Worm (Caenorhabditis elegans): ENCODE data around the gene srz-24.
A peak's percentile ranks its signal among the peaks of the same experiment; 100 is the strongest.

The srz-24 gene

DNA sequence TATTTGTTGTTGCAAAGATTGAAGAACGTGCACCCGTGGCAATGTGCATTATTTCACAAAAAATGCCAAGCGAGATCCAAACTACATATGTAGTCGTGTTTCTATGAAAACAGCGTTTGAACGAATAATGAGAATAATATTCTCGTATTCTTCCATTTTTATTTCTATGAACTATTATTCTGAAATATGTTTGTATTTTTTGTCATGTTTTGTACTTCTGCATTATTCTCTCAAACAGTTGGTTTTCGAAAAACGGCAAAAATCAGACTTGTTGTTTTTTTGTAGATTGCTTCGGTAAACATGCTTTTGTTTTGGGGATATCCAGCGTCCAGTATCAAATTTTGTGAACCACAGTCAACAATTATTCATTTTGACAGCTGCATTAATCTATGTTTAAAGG lies 5.3 kb upstream of the srz-24 start, which contains the start of gene clec-177:
clec-177 (plus strand) TSS at position 301 of the 400 bp plus-strand sequence.
- no peak for TF ChIP-seq zip-4 (GFP tag; optimal IDR thresholded peaks at IDR 0.05)
- no peak for TF ChIP-seq fos-1 (tag; optimal IDR thresholded peaks at IDR 0.05)
- TF ChIP-seq tbx-2 (tag; optimal IDR thresholded peaks at IDR 0.05): no peak
- no peak for TF ChIP-seq lir-3 (tag; optimal IDR thresholded peaks at IDR 0.05; ENCODE audit: poor library complexity)
- TF ChIP-seq lin-15B (tag; optimal IDR thresholded peaks at IDR 0.05): no peak
- TF ChIP-seq lin-35 (GFP tag; optimal IDR thresholded peaks at IDR 0.05): no peak

DNA sequence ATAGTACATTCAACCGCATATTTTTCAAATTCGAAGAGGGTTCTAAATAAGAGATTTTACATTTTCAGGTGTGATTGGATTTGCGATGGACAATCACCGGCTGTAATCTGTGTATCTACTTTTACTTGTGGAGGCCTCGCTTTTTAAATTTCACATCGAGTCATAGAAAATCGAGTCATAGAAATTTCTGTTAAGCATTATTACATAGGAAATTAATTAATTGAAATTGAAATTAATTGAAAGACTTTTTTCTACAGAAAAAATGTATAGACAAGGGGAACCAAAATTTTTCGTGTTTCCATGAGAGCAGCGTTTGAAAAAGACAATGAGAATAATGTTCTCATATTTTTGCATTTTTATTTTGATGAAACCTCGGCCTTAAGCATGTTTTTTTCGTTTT lies 2.8 kb upstream of the srz-24 start, which contains the start of gene clec-176:
clec-176 (plus strand) TSS at position 301 of the 400 bp plus-strand sequence.
- TF ChIP-seq efl-1 (optimal IDR thresholded peaks at IDR 0.05) (no peak), efl-1 (GFP tag; optimal IDR thresholded peaks at IDR 0.05 in 1 of 2) (no peak), nhr-71 (tag; optimal IDR thresholded peaks at IDR 0.05) (no peak), Y116A8C.19 (tag; optimal IDR thresholded peaks at IDR 0.05; ENCODE audit: borderline replicate concordance) (no peak), nhr-11 (tag; optimal IDR thresholded peaks at IDR 0.05) (no peak), grh-1 (GFP tag; IDR thresholded peaks at IDR 0.05) (no peak), efl-3 (GFP tag; optimal IDR thresholded peaks at IDR 0.05) (no peak), ama-1 (optimal IDR thresholded peaks at IDR 0.05) (no peak), ceh-88 (GFP tag; IDR thresholded peaks at IDR 0.05) (no peak), swsn-7 (tag; optimal IDR thresholded peaks at IDR 0.05) (no peak), snu-23 (GFP tag; optimal IDR thresholded peaks at IDR 0.05) (no peak), fkh-4 (tag; optimal IDR thresholded peaks at IDR 0.05; ENCODE audit: borderline replicate concordance) (no peak), unc-98 (GFP tag; IDR thresholded peaks at IDR 0.05) (no peak)

DNA sequence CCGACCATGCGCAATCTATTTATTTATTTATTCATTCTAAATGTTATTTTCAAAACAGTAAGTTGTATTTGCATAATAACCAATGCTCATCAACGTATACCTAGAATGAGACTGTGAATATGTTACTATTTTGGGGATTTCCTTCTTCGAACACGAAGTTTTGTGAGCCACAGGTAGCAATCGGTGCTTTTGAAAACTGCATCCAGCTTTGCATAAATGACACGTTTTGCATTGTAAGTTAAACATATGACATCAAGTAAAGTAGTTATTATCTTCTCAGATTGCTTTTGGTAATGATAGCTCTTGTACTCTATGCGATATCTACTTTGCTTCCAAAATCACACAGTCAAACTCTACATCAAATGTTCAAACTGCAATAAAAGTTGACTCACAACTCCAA lies 1.6 kb upstream of the srz-24 start, which contains the start of gene E03H12.4:
E03H12.4 (plus strand) TSS at position 120 of the 400 bp plus-strand sequence.
- TF ChIP-seq efl-1 (optimal IDR thresholded peaks at IDR 0.05) (no peak), efl-1 (GFP tag; optimal IDR thresholded peaks at IDR 0.05 in 1 of 2) (peak in 1 of 2 experiments; percentile 79), hlh-4 (tag; optimal IDR thresholded peaks at IDR 0.05) (no peak), rnt-1 (tag; optimal IDR thresholded peaks at IDR 0.05) (no peak), nhr-19 (GFP tag; conservative IDR thresholded peaks at IDR 0.05) (no peak)

DNA sequence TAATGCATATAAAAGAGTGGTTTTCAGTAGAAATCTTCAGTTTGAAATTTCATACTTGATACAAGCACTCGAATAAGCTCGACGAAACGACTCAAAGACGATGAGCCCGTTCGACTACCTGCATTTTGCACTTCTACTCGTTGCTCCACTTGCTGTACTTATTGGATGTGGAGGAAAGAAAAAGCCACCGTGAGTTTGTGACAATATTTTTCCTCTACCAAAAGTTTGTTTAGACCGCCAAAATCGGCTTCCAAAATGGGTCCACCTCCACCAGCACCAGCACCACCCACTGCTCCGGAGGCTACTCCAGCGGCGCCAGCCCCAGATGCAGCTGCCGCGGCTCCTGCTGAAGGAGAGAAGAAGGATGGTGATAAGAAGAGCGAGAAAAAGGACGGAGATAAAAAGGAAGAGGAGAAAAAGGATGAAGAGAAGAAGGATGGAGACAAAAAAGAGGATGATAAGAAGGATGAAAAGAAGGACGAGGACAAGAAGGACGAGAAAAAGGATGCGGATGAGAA lies 3.7 kb downstream of the srz-24 start, which contains the start of gene E03H12.5:
E03H12.5 (plus strand) TSS at position 51 of the 518 bp plus-strand sequence.
- TF ChIP-seq lin-39 (tag; optimal IDR thresholded peaks at IDR 0.05) (no peak), ceh-63 (GFP tag; optimal IDR thresholded peaks at IDR 0.05) (no peak), blmp-1 (tag; optimal IDR thresholded peaks at IDR 0.05) (no peak), snu-23 (GFP tag; optimal IDR thresholded peaks at IDR 0.05) (no peak), zag-1 (tag; optimal IDR thresholded peaks at IDR 0.05) (no peak), fkh-8 (tag; optimal IDR thresholded peaks at IDR 0.05) (no peak), tlp-1 (tag; optimal IDR thresholded peaks at IDR 0.05) (no peak), vab-15 (tag; optimal IDR thresholded peaks at IDR 0.05) (no peak), nhr-77 (tag; optimal IDR thresholded peaks at IDR 0.05) (no peak), ces-1 (GFP tag; optimal IDR thresholded peaks at IDR 0.05) (no peak), unc-62 (GFP tag; optimal IDR thresholded peaks at IDR 0.05) (no peak), xbp-1 (tag; optimal IDR thresholded peaks at IDR 0.05) (no peak), snpc-4 (tag; optimal IDR thresholded peaks at IDR 0.05) (no peak), sox-4 (tag; optimal IDR thresholded peaks at IDR 0.05) (no peak), efl-3 (GFP tag; optimal IDR thresholded peaks at IDR 0.05) (no peak), unc-130 (tag; optimal IDR thresholded peaks at IDR 0.05) (no peak), zip-4 (GFP tag; optimal IDR thresholded peaks at IDR 0.05) (no peak), F16B12.6 (tag; optimal IDR thresholded peaks at IDR 0.05) (no peak), unc-98 (GFP tag; IDR thresholded peaks at IDR 0.05) (no peak), efl-1 (optimal IDR thresholded peaks at IDR 0.05) (no peak), efl-1 (GFP tag; optimal IDR thresholded peaks at IDR 0.05 in 1 of 2) (no peak)
